Fruit fly (Drosophila melanogaster): ENCODE measurements around the gene CG14989.

Gene CG14989

dm6 chr3L:4080278-4080677 is 7.1 kb upstream of the CG14989 start (continued):
- TF ChIP-seq PHDP (tag; optimal IDR thresholded peaks at IDR 0.05) (peak; percentile 0), CG12391 (tag; optimal IDR thresholded peaks at IDR 0.05) (peak; percentile 8), org-1 (GFP tag; optimal IDR thresholded peaks at IDR 0.05) (no peak), D (optimal IDR thresholded peaks at IDR 0.05) (no peak), D (GFP tag; optimal IDR thresholded peaks at IDR 0.05) (peak; percentile 6), bsh (GFP tag; optimal IDR thresholded peaks at IDR 0.05) (peak in 1 of 2 experiments; percentile 26), Side (GFP tag; optimal IDR thresholded peaks at IDR 0.05) (no peak), pfk (GFP tag; optimal IDR thresholded peaks at IDR 0.05) (no peak), nmo (GFP tag; optimal IDR thresholded peaks at IDR 0.05) (peak; percentile 35), CG6683 (GFP tag; optimal IDR thresholded peaks at IDR 0.05) (no peak), sens (GFP tag) (peak; percentile 83), CG9817 (tag; optimal IDR thresholded peaks at IDR 0.05) (no peak), CG32772 (GFP tag; IDR thresholded peaks at IDR 0.05) (no peak), CG32767 (GFP tag; IDR thresholded peaks at IDR 0.05) (no peak), CG2712 (tag; optimal IDR thresholded peaks at IDR 0.05) (peak; percentile 33), CG14710 (tag; optimal IDR thresholded peaks at IDR 0.05) (peak; percentile 14), lola (GFP tag; optimal IDR thresholded peaks at IDR 0.05) (peak in 1 of 3 experiments; percentile 1), phol (tag; optimal IDR thresholded peaks at IDR 0.05) (peak; percentile 30), CG2678 (tag; optimal IDR thresholded peaks at IDR 0.05) (peak; percentile 36), CG11504 (tag; optimal IDR thresholded peaks at IDR 0.05) (peak; percentile 52)

dm6 chr3L:4081243-4081642 is 6.1 kb upstream of the CG14989 start:
- TF ChIP-seq Hey (tag; optimal IDR thresholded peaks at IDR 0.05) (peak; percentile 91), gce (GFP tag; IDR thresholded peaks at IDR 0.05) (no peak), Oaz (GFP tag; IDR thresholded peaks at IDR 0.05) (no peak), row (GFP tag; IDR thresholded peaks at IDR 0.05) (0 out of 3 replicates have a peak, but pooled peaks have one; percentile 8)

- TF ChIP-seq bsh (GFP tag; optimal IDR thresholded peaks at IDR 0.05) = no peak
- no peak for TF ChIP-seq Bgb (GFP tag; IDR thresholded peaks at IDR 0.05; ENCODE audit: partially characterized antibody)
- TF ChIP-seq Fer1 (GFP tag; optimal IDR thresholded peaks at IDR 0.05) = no peak
- TF ChIP-seq al (GFP tag; IDR thresholded peaks at IDR 0.05) = no peak
- TF ChIP-seq eve (GFP tag; optimal IDR thresholded peaks at IDR 0.05) = no peak
- TF ChIP-seq nerfin-1 (tag; optimal IDR thresholded peaks at IDR 0.05) = peak; percentile 10
- TF ChIP-seq abd-A (tag; optimal IDR thresholded peaks at IDR 0.05) = peak; percentile 64
- TF ChIP-seq Hey (tag; optimal IDR thresholded peaks at IDR 0.05) = peak; percentile 94
- TF ChIP-seq Dref (GFP tag; IDR thresholded peaks at IDR 0.05) = 0 out of 2 replicates have a peak, but pooled peaks have one; percentile 17
- TF ChIP-seq gsb-n (tag; optimal IDR thresholded peaks at IDR 0.05) = peak; percentile 79
- TF ChIP-seq pros (GFP tag; optimal IDR thresholded peaks at IDR 0.05) = peak; percentile 57
- TF ChIP-seq cato (GFP tag; optimal IDR thresholded peaks at IDR 0.05; ENCODE audit: borderline replicate concordance) = no peak
- TF ChIP-seq CG2202 (tag; optimal IDR thresholded peaks at IDR 0.05) = no peak
- peak; percentile 28 for TF ChIP-seq Deaf1 (tag; optimal IDR thresholded peaks at IDR 0.05)
Measured at dm6 chr3L:4083442-4083841, 3.9 kb upstream of the CG14989 start.

dm6 chr3L:4085867-4086266 is 1.5 kb upstream of the CG14989 start:
- TF ChIP-seq ewg (GFP tag; optimal IDR thresholded peaks at IDR 0.05) (peak; percentile 76), CG32767 (GFP tag; IDR thresholded peaks at IDR 0.05) (peak; percentile 43; the same call in 1 of the 2 replicates), Nf-YC (tag; optimal IDR thresholded peaks at IDR 0.05) (peak; percentile 77), onecut (GFP tag; IDR thresholded peaks at IDR 0.05) (peak; percentile 52), CG6254 (GFP tag; optimal IDR thresholded peaks at IDR 0.05) (no peak), Nf-YB (GFP tag; optimal IDR thresholded peaks at IDR 0.05) (peak; percentile 30), Pdp1 (GFP tag; optimal IDR thresholded peaks at IDR 0.05) (peak in 1 of 2 experiments; percentile 57), CG2120 (GFP tag; optimal IDR thresholded peaks at IDR 0.05) (no peak)

All from whole organism, embryonic.